Fruit fly (Drosophila melanogaster): ENCODE measurements around the gene hyx.

hyx gene

DNA sequence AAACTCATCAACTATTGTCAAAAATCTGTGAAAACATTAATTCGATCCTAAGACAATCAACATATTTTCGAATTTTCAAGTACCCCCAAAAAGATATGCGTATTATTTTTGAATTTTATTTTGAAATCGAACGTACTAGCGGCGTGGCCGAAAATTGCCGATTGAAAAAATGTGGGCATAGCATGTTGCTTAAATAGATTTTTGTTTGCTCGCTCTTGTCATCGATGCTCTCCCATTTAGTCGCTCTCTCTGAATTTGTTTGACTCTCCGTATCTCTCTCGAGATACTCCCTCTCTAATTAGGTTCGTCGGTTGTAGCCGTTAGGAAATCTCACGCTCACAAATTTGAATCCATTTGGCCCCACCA is 18.5 kb downstream of the hyx start:
- TF ChIP-seq CG8478 (optimal IDR thresholded peaks at IDR 0.05) (no peak), CTCF (optimal IDR thresholded peaks at IDR 0.05) (no peak)

DNA sequence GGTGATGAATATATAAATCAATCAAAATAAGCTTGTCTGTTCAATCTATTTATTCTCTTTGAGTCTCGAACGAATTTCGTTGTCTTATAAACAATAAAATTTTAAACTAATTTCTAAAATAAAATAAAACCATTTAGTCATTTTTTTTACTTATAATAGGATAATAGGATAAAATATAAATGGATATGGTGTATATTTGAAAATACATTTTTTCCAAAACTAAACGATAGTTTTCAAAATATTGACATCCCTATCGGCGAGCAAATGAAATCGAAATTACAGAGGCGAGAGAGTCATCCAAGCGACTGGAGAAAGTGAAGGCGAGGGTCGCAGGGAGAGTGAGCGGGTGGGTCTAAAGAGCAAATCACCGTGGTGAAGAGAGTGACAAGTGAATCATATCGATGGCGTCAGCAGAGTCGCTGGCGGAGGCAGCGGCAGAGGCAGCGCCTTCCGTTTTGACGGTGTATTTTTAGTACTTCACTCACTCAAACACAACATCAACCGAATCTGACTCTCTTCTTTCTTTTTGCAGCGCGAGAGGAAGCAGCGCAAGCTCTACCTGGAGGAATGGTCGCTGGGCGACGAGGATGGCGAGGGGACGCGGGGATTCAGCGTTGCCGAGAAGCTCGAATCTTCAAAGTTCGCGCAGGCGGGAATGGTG is 19.0 kb downstream of the hyx start:
- no peak for TF ChIP-seq CTCF (optimal IDR thresholded peaks at IDR 0.05)
- TF ChIP-seq CG8478 (optimal IDR thresholded peaks at IDR 0.05), result no peak

DNA sequence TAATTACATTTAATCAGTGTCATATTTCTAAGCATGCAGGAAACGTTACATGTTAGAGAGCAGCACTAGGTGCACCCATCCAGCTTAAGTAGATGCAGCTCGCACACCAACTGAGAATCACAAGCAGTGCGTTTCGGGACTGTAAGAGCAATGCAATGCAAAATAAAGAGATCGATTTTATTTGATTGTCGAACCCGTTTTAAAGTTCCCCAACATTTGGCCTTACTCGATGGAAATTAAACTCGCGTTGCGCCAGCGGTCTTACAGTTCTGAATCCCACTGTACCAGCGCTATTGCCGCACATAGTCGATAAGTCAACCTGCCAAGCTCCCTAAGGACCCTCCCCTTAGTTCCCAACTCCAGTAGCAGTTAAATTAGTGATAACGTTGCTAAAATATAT is 24.2 kb downstream of the hyx start:
- TF ChIP-seq CG8478 (optimal IDR thresholded peaks at IDR 0.05) (no peak), CTCF (optimal IDR thresholded peaks at IDR 0.05) (no peak)

DNA sequence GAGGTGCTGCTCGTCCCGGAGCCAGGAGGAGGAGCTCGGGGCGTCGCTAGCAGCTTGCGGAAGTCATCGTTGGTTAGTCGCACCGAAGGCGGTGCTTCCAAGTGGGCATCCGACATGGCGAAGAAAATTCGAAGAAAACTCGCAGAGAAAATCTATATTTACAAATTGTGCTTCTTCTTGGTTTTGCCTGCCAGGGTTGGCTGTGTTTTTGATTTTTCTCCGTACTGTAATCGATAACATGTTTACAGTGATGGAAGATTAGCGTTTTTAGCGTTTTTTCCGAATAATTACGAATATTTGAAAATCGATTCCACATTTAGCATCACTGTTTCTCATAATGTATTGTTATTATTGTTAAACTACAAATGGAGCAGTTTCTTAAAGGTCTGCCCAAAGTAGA is 26.3 kb downstream of the hyx start, which contains the start of the genes beag and Ada:
Gene beag, minus strand, starts transcription at position 205 of the 400 bp plus-strand sequence.
Gene Ada, plus strand, starts transcription at position 310 of the 400 bp plus-strand sequence.
- TF ChIP-seq CG8478 (optimal IDR thresholded peaks at IDR 0.05) (no peak), CTCF (optimal IDR thresholded peaks at IDR 0.05) (peak in 1 of 2 experiments; percentile 12)

DNA sequence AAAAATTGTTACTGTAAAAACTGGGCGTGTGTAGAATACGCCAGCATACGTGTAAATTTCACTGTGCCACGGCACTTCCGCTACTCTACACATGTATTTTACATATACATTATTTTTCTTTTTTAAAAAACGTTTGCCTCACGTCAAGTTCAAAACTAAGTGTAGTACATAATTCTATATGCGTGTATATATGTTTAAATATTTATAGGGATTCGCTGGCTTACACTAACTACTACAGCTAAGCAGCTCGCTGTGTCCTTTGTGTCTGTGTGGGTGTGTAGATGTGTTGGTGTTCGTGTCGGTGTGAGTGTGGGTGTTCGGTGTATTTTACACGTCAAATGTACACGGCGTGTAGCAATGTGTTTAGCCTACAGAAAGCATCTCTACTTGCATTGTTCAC is 29.9 kb downstream of the hyx start:
- no peak for TF ChIP-seq CG8478 (optimal IDR thresholded peaks at IDR 0.05)
- no peak for TF ChIP-seq CTCF (optimal IDR thresholded peaks at IDR 0.05)

DNA sequence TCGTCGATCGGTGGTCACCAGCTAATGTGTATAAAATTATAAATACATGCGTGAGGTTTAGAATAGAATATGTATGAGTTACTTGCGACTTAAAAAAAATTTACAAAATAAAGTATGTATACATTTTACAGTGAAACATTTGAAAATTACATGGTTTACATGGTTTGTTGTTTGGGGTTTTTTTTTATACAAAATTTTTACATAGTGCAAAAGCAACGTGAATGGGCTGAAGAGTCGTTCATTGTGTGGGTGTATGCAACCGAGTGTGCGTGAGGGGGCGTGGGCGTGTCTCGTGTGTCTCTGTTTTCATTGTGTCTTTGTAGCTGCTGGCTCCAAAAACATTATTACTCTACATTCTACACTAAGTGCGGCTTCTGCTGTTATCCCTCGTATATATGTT is 31.3 kb downstream of the hyx start:
- no peak for TF ChIP-seq CTCF (optimal IDR thresholded peaks at IDR 0.05)
- no peak for TF ChIP-seq CG8478 (optimal IDR thresholded peaks at IDR 0.05)

DNA sequence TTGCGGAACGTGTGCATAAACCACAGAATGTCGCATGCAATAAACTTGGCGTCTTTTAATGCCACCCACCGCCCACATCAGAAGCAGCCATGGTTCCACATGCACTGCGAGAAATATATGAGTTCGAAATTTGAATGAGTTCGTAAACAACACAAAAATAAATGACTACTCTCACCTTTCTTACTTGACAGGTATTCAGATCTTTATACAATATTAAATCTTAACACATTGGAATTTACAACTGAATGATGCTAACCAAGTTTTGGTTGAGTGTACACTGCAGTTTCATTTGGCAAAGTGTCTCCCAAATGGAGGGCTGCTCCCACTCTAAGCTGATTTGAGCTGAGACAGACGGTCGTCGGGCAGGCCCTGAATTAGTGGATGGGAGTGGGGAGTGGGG is 36.4 kb downstream of the hyx start:
- TF ChIP-seq CG8478 (optimal IDR thresholded peaks at IDR 0.05) (no peak), CTCF (optimal IDR thresholded peaks at IDR 0.05) (no peak)

dm6 chr3R:9079638-9080037 is 41.1 kb downstream of the hyx start:
- no peak for TF ChIP-seq CTCF (optimal IDR thresholded peaks at IDR 0.05)

DNA sequence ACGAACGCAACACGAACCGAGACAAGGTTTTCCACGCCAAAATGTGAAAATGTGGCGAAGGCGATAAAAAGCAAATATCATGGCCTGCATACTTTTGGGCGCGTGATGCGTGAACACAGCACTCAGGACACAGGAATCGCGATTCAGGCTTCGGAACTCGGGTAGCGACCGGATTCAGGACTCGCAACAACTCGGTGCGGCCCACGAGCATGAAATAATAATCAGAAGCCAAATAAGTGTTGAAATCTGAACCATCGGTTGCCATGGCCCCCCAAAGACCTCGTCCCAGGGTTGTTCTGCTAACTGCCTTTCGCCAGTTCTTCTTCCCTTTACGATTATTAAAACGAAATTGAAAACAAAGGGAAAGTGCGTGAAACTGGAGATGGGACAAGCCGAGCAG is 43.8 kb downstream of the hyx start:
- TF ChIP-seq CG8478 (optimal IDR thresholded peaks at IDR 0.05) (no peak), CTCF (optimal IDR thresholded peaks at IDR 0.05) (no peak)

DNA sequence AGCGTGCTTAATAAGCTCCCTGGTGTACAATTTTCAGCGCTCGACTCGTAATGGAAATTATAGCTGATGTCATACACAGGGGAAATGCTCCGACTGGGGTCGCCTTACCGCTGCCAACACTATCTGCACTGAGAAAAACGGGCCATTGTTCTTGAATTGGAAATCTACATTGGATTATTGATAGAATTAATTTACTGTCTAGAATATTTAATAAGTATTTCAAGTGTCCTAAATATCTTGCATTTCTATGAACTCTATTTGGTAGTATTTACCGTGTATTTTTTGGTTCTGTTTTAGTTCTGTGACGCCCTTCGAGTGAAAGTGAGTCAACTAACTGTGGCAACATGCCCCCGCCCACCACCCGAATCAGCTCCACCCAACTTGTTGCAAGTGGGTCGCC is 44.8 kb downstream of the hyx start:
- TF ChIP-seq CTCF (optimal IDR thresholded peaks at IDR 0.05), result no peak
- no peak for TF ChIP-seq CG8478 (optimal IDR thresholded peaks at IDR 0.05)

DNA sequence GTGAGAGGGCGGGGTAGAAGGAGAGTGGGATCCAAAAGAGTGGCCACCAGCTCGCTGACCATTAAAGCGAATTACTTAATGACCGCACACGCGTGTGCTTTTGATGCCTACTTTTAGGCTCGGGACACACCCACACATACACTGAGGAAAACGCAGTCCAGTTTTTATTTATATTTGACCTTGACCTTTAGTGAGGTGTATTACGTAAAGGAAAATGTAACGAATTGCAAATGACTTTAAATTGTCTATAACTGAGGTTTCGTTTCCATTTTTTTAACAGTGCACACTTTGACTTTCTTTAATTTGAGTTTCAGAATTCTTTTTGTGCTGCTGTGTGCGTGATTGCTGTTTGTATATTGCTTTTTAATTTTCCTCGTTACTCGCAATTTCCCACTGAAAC is 46.7 kb downstream of the hyx start:
- TF ChIP-seq CTCF (optimal IDR thresholded peaks at IDR 0.05) (no peak), CG8478 (optimal IDR thresholded peaks at IDR 0.05) (no peak)

- TF ChIP-seq CG8478 (optimal IDR thresholded peaks at IDR 0.05) (no peak), CTCF (optimal IDR thresholded peaks at IDR 0.05) (peak; percentile 11 to 67)
Measured at dm6 chr3R:9090303-9090702, 51.7 kb downstream of the hyx start.
